Worm (Caenorhabditis elegans) whole organism, mixed stage, embryonic: ENCODE results near the gene C16C10.8.

Source experiments
- lsy-2 ChIP-seq: fragments of 150-350 bp; optimal IDR thresholded peaks from 2 replicates; lab custom pipeline; 2014; ENCODE audit warnings: missing biosample characterization, missing genetic modification characterization
- nhr-237 ChIP-seq: fragments of 150-350 bp; optimal IDR thresholded peaks from 2 replicates; lab custom pipeline; 2014; ENCODE audit warnings: missing biosample characterization, missing genetic modification characterization
- snpc-4 ChIP-seq: fragments of 150-350 bp; optimal IDR thresholded peaks from 2 replicates; lab custom pipeline; 2014; ENCODE audit warnings: missing biosample characterization, missing genetic modification characterization
- unc-120 ChIP-seq: sonication (generic microtip); optimal IDR thresholded peaks from 2 replicates; lab custom pipeline; 2017; ENCODE audit warnings: missing genetic modification characterization, missing compliant biosample characterization; ENCODE audit not compliant: poor library complexity, severe bottlenecking
- unc-62 ChIP-seq: fragments of 150-350 bp; optimal IDR thresholded peaks from 2 replicates; lab custom pipeline; 2014; ENCODE audit warnings: missing biosample characterization, missing genetic modification reagents, missing genetic modification characterization
- ztf-11 ChIP-seq: fragments of 150-350 bp; optimal IDR thresholded peaks from 2 replicates; lab custom pipeline; 2014; ENCODE audit warnings: missing biosample characterization, missing genetic modification characterization

- TF ChIP-seq nhr-237 (no peak), unc-62 (GFP tag; lab: Kevin White, UChicago) (no peak), unc-120 (tag; lab: Kevin White, UChicago) (no peak), snpc-4 (no peak), lsy-2 (tag; lab: Kevin White, UChicago) (no peak), ztf-11 (tag; lab: Kevin White, UChicago) (no peak)
Observed at ce11 chrIII:4175489-4175888, 11.5 kb upstream of the C16C10.8 start.
